Fruit fly (Drosophila melanogaster): Measurements from ENCODE around the gene beat-Vc.

- TF ChIP-seq psq (GFP tag; optimal IDR thresholded peaks at IDR 0.05) (no peak), woc (GFP tag; optimal IDR thresholded peaks at IDR 0.05) (no peak), br (GFP tag; optimal IDR thresholded peaks at IDR 0.05) (no peak), Abd-B (GFP tag; optimal IDR thresholded peaks at IDR 0.05) (no peak), Mio (GFP tag; optimal IDR thresholded peaks at IDR 0.05) (no peak)
Observed at dm6 chr3R:12827837-12828236, 44.8 kb upstream of the beat-Vc start.

Data from whole organism, wandering third instar larva.